Worm (Caenorhabditis elegans) whole organism, L4 larva: ENCODE data around the gene mps-4.

Experiments
- D1046.2 ChIP-seq: fragments of 200-800 bp; sonication (Bioruptor generic); IDR thresholded peaks from 2 replicates; pipeline ENCODE4 v1.3.6; 2022; ENCODE audit warnings: missing genetic modification characterization, missing compliant biosample characterization
- F10B5.3 ChIP-seq: sonication (generic microtip); optimal IDR thresholded peaks from 2 replicates; lab custom pipeline; 2016; ENCODE audit warnings: mild to moderate bottlenecking, missing genetic modification characterization, missing compliant biosample characterization
- F37D6.2 ChIP-seq: sonication (generic microtip); optimal IDR thresholded peaks from 2 replicates; lab custom pipeline; 2016; ENCODE audit warnings: mild to moderate bottlenecking, missing genetic modification characterization, missing compliant biosample characterization
- T20F7.1 ChIP-seq: fragments of 200-800 bp; sonication (Bioruptor generic); optimal IDR thresholded peaks from 2 replicates; lab custom pipeline; 2018; ENCODE audit warnings: mild to moderate bottlenecking, missing genetic modification characterization, missing compliant biosample characterization
- Y75B8A.6 ChIP-seq: fragments of 200-800 bp; sonication (Bioruptor generic); IDR thresholded peaks from 2 replicates; pipeline ENCODE4 v1.3.6; 2022; ENCODE audit warnings: missing genetic modification reagents, missing genetic modification characterization, missing compliant biosample characterization
- ZK337.2 ChIP-seq: fragments of 200-800 bp; sonication (Bioruptor generic); IDR thresholded peaks from 2 replicates; pipeline ENCODE4 v1.3.6; 2022; ENCODE audit warnings: missing genetic modification reagents, missing genetic modification characterization, missing compliant biosample characterization
- arid-1 ChIP-seq: fragments of 200-800 bp; sonication (Bioruptor generic); conservative IDR thresholded peaks from 2 replicates; pipeline ENCODE4 v1.3.6; 2022; ENCODE audit warnings: missing genetic modification reagents, missing genetic modification characterization, missing compliant biosample characterization
- ceh-28 ChIP-seq: fragments of 150-350 bp; optimal IDR thresholded peaks from 2 replicates; lab custom pipeline; 2014; ENCODE audit warnings: missing biosample characterization, missing genetic modification reagents, missing genetic modification characterization
- ceh-44 ChIP-seq: fragments of 200-800 bp; sonication (Bioruptor generic); IDR thresholded peaks from 2 replicates; pipeline ENCODE4 v1.3.6; 2022; ENCODE audit warnings: missing genetic modification reagents, missing genetic modification characterization, missing compliant biosample characterization
- ceh-62 ChIP-seq: sonication (generic microtip); optimal IDR thresholded peaks from 2 replicates; lab custom pipeline; 2017; ENCODE audit warnings: missing biosample characterization, missing genetic modification characterization
- ceh-82 ChIP-seq: sonication (generic microtip); optimal IDR thresholded peaks from 2 replicates; lab custom pipeline; 2017; ENCODE audit warnings: missing biosample characterization, missing genetic modification characterization
- ctbp-1 ChIP-seq: fragments of 200-800 bp; sonication (Bioruptor generic); IDR thresholded peaks from 2 replicates; pipeline ENCODE4 v1.3.6; 2022; ENCODE audit warnings: missing genetic modification reagents, missing genetic modification characterization, missing compliant biosample characterization
- daf-16 ChIP-seq, 3 experiments: sonication (generic microtip); optimal IDR thresholded peaks; 2 replicates each; lab custom pipeline; 2016 to 2017; ENCODE audit warnings: missing genetic modification characterization in 3 of 3, missing genetic modification reagents in 3 of 3, mild to moderate bottlenecking in 2 of 3, missing compliant biosample characterization in 2 of 3, missing biosample characterization in 1 of 3, moderate library complexity in 1 of 3
- dpl-1 ChIP-seq: fragments of 150-350 bp; optimal IDR thresholded peaks from 2 replicates; lab custom pipeline; 2014; ENCODE audit warnings: missing biosample characterization, missing genetic modification reagents, missing genetic modification characterization
- dve-1 ChIP-seq: sonication (generic microtip); optimal IDR thresholded peaks from 2 replicates; lab custom pipeline; 2017; ENCODE audit warnings: antibody characterized with exemption, mild to moderate bottlenecking, missing genetic modification characterization, missing compliant biosample characterization; ENCODE audit not compliant: insufficient read depth
- fkh-10 ChIP-seq: fragments of 150-350 bp; optimal IDR thresholded peaks from 2 replicates; lab custom pipeline; 2014; ENCODE audit warnings: missing biosample characterization, missing genetic modification reagents, missing genetic modification characterization
- gei-8 ChIP-seq: fragments of 200-800 bp; sonication (Bioruptor generic); optimal IDR thresholded peaks from 2 replicates; lab custom pipeline; 2018; ENCODE audit warnings: mild to moderate bottlenecking, missing genetic modification characterization, missing compliant biosample characterization
- hlh-11 ChIP-seq: fragments of 200-800 bp; sonication (Bioruptor generic); optimal IDR thresholded peaks from 2 replicates; lab custom pipeline; 2018; ENCODE audit warnings: mild to moderate bottlenecking, missing genetic modification characterization, missing compliant biosample characterization
- hlh-30 ChIP-seq: sonication (generic microtip); optimal IDR thresholded peaks from 2 replicates; lab custom pipeline; 2017; ENCODE audit warnings: antibody characterized with exemption, mild to moderate bottlenecking, missing genetic modification characterization, missing compliant biosample characterization; ENCODE audit not compliant: insufficient read depth
- lim-7 ChIP-seq: fragments of 200-800 bp; sonication (Bioruptor generic); IDR thresholded peaks from 2 replicates; pipeline ENCODE4 v1.3.6; 2022; ENCODE audit warnings: missing genetic modification characterization, missing compliant biosample characterization
- lin-38 ChIP-seq: fragments of 200-800 bp; sonication (Bioruptor generic); IDR thresholded peaks from 2 replicates; pipeline ENCODE4 v1.3.6; 2022; ENCODE audit warnings: missing genetic modification reagents, missing genetic modification characterization, missing compliant biosample characterization
- lin-39 ChIP-seq: fragments of 150-350 bp; optimal IDR thresholded peaks from 2 replicates; lab custom pipeline; 2014; ENCODE audit warnings: missing biosample characterization, missing genetic modification reagents, missing genetic modification characterization
- lsy-2 ChIP-seq, 2 experiments: fragments of 150-350 bp in 1 of 2; sonication (generic microtip) in 1 of 2; optimal IDR thresholded peaks; 2 replicates each; lab custom pipeline; 2014 to 2017; ENCODE audit warnings: missing biosample characterization in 2 of 2, missing genetic modification characterization in 2 of 2
- mep-1 ChIP-seq: fragments of 150-350 bp; sonication (generic microtip); optimal IDR thresholded peaks from 3 replicates; lab custom pipeline; 2014; ENCODE audit warnings: missing biosample characterization, missing genetic modification characterization
- mes-2 ChIP-seq: sonication (generic microtip); optimal IDR thresholded peaks from 2 replicates; lab custom pipeline; 2016; ENCODE audit warnings: missing genotype, mild to moderate bottlenecking, missing genetic modification characterization, missing compliant biosample characterization; ENCODE audit not compliant: poor library complexity, severe bottlenecking
- nhr-28 ChIP-seq: fragments of 150-350 bp; optimal IDR thresholded peaks from 2 replicates; lab custom pipeline; 2014; ENCODE audit warnings: missing biosample characterization, missing genetic modification characterization
- nhr-42 ChIP-seq: fragments of 200-800 bp; sonication (Bioruptor generic); IDR thresholded peaks from 2 replicates; pipeline ENCODE4 v1.3.6; 2022; ENCODE audit warnings: missing genetic modification characterization, missing compliant biosample characterization
- pha-4 ChIP-seq, 2 experiments: fragments of 150-350 bp in 1 of 2; fragments of 200-800 bp in 1 of 2; sonication (Bioruptor generic) in 1 of 2; IDR thresholded peaks in 1 of 2; optimal IDR thresholded peaks in 1 of 2; 2 replicates each; pipeline versions ENCODE4 v1.3.6 to Lab custom; 2014 to 2022; ENCODE audit warnings: missing genetic modification characterization in 2 of 2, missing genetic modification reagents in 2 of 2, missing biosample characterization in 1 of 2, missing compliant biosample characterization in 1 of 2
- php-3 ChIP-seq: fragments of 200-800 bp; sonication (Bioruptor generic); IDR thresholded peaks from 2 replicates; pipeline ENCODE4 v1.3.6; 2022; ENCODE audit warnings: missing genetic modification reagents, missing genetic modification characterization, missing compliant biosample characterization
- pqm-1 ChIP-seq: sonication (generic microtip); optimal IDR thresholded peaks from 2 replicates; lab custom pipeline; 2017; ENCODE audit warnings: missing biosample characterization, missing genetic modification characterization
- unc-62 ChIP-seq, 3 experiments: fragments of 150-350 bp in 1 of 3; sonication (generic microtip); optimal IDR thresholded peaks in 2 of 3; peaks in 1 of 3; 1 replicate in 1 of 3; 2 replicates in 2 of 3; lab custom pipeline; 2014 to 2017; ENCODE audit warnings: missing biosample characterization in 3 of 3, missing genetic modification characterization in 3 of 3, missing genetic modification reagents in 3 of 3, missing genotype in 1 of 3
- zfp-3 ChIP-seq: fragments of 200-800 bp; sonication (Bioruptor generic); conservative IDR thresholded peaks from 2 replicates; pipeline ENCODE4 v1.3.6; 2022; ENCODE audit warnings: missing genetic modification reagents, missing genetic modification characterization, missing compliant biosample characterization
- zip-11 ChIP-seq: fragments of 200-800 bp; sonication (Bioruptor generic); IDR thresholded peaks from 2 replicates; pipeline ENCODE4 v1.3.6; 2022; ENCODE audit warnings: missing genetic modification characterization, missing compliant biosample characterization

The mps-4 gene

ce11 chrIII:8275871-8276270, 4.3 kb upstream of the mps-4 start, which contains the start of gene clec-160:
TSS of gene clec-160 (minus strand) at chrIII:8275971.
- TF ChIP-seq Y75B8A.6 (GFP tag; lab: Robert Waterston, UW) (no peak), D1046.2 (GFP tag; lab: Robert Waterston, UW) (no peak), pqm-1 (tag; lab: Kevin White, UChicago) (no peak), fkh-10 (GFP tag; lab: Kevin White, UChicago) (no peak), ceh-44 (GFP tag; lab: Robert Waterston, UW) (no peak), F10B5.3 (no peak), mep-1 (no peak), lin-39 (no peak), ceh-82 (no peak), F37D6.2 (no peak), zip-11 (no peak), zfp-3 (GFP tag; lab: Robert Waterston, UW) (no peak)

- TF ChIP-seq nhr-28 (tag; lab: Kevin White, UChicago) = peak; percentile 51
- no peak for TF ChIP-seq Y75B8A.6 (GFP tag; lab: Robert Waterston, UW)
- TF ChIP-seq lin-38 (GFP tag; lab: Robert Waterston, UW) = peak; percentile 39; the same call in 1 of the 2 replicates
- TF ChIP-seq dpl-1 (GFP tag; lab: Kevin White, UChicago) = no peak
- TF ChIP-seq ceh-28 (tag; lab: Kevin White, UChicago) = no peak
- TF ChIP-seq hlh-11 (tag; lab: Kevin White, UChicago) = peak; percentile 38
- peak in 1 of 2 experiments; percentile 61 for TF ChIP-seq lsy-2 (tag; optimal IDR thresholded peaks at IDR 0.05; lab: Kevin White, UChicago)
- no peak for TF ChIP-seq ZK337.2 (GFP tag; lab: Robert Waterston, UW)
- no peak for TF ChIP-seq nhr-42
- peak; percentile 67 for TF ChIP-seq mes-2 (tag; lab: Kevin White, UChicago)
- peak; percentile 55 for TF ChIP-seq hlh-30 (tag; lab: Kevin White, UChicago)
- TF ChIP-seq daf-16 (GFP tag; optimal IDR thresholded peaks at IDR 0.05; lab: Kevin White, UChicago) = no peak
- peak; percentile 15 for TF ChIP-seq daf-16 (tag; optimal IDR thresholded peaks at IDR 0.05; lab: Kevin White, UChicago)
- peak in 1 of 2 experiments; percentile 57 for TF ChIP-seq unc-62 (GFP tag; optimal IDR thresholded peaks at IDR 0.05 in 1 of 2; lab: Kevin White, UChicago)
- no peak for TF ChIP-seq unc-62 (tag; optimal IDR thresholded peaks at IDR 0.05; lab: Kevin White, UChicago)
- no peak for TF ChIP-seq ceh-82
- no peak for TF ChIP-seq pha-4 (GFP tag; IDR thresholded peaks at IDR 0.05; lab: Robert Waterston, UW)
- TF ChIP-seq pha-4 (tag; optimal IDR thresholded peaks at IDR 0.05; lab: Kevin White, UChicago) = peak; percentile 45
- no peak for TF ChIP-seq php-3 (GFP tag; lab: Robert Waterston, UW)
- no peak for TF ChIP-seq gei-8
- no peak for TF ChIP-seq lim-7 (GFP tag; lab: Robert Waterston, UW)
- peak; percentile 28 for TF ChIP-seq dve-1 (tag; lab: Kevin White, UChicago)
- no peak for TF ChIP-seq arid-1
These were observed 3.3 kb downstream of the mps-4 start, which contains the start of the genes F09G8.7 and crn-7 for ce11 chrIII:8268296-8268695. TSS of gene F09G8.7 (minus strand) at chrIII:8268355. TSS of gene crn-7 (plus strand) at chrIII:8268531.

DNA sequence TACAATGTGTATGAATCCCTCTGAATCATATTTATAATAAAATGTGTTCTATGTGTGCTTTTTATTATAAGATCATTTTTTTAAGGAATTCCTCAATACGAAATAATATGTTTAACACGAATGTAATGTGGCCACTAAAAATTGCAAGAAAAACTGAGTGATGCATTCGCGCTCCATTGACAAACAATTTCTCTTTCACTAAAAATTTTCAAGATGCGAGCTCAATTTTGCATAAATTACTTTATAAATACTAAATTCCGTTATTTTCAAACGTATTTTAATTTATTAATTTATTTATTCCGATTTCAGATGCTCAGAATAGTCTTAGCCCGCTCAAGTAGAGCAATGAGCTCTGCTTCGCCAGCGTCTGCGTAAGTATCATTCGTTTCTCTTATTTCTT, 5.8 kb downstream of the mps-4 start, which contains the start of gene mrps-9:
TSS of gene mrps-9 (plus strand) at position 310 of the 400 bp plus-strand sequence.
- TF ChIP-seq dpl-1 (GFP tag; lab: Kevin White, UChicago) (peak; percentile 31), lin-38 (GFP tag; lab: Robert Waterston, UW) (peak; percentile 94), mes-2 (tag; lab: Kevin White, UChicago) (peak; percentile 61), arid-1 (no peak), hlh-30 (tag; lab: Kevin White, UChicago) (peak; percentile 2), T20F7.1 (peak; percentile 29), ceh-62 (tag; lab: Kevin White, UChicago) (no peak), ctbp-1 (GFP tag; lab: Robert Waterston, UW) (no peak)
